Fruit fly (Drosophila melanogaster) Kc167 (cell line): ENCODE results near the gene kek4.

Source experiments
- Sin3A ChIP-seq: fragments of >200 bp; optimal IDR thresholded peaks from 2 replicates; lab custom pipeline; 2018; ENCODE audit warnings: missing external identifiers
- insv ChIP-seq: fragments of >200 bp; optimal IDR thresholded peaks from 3 replicates; lab custom pipeline; 2018; ENCODE audit warnings: missing external identifiers
- psq ChIP-seq: fragments of >200 bp; optimal IDR thresholded peaks from 2 replicates; lab custom pipeline; 2017; ENCODE audit warnings: missing external identifiers

- TF ChIP-seq psq (lab: Kevin White, UChicago) (no peak), insv (no peak), Sin3A (lab: Kevin White, UChicago) (no peak)
Measured at dm6 chr2L:13259643-13260042, 44.5 kb upstream of the kek4 start, which contains the start of gene CG31730.
